Fruit fly (Drosophila melanogaster) whole organism, prepupa: ENCODE measurements around the gene CG14795.

Experiments used
- CG11902 ChIP-seq: fragments of 200-800 bp; sonication (Bioruptor generic); optimal IDR thresholded peaks from 3 replicates; lab custom pipeline; 2016; ENCODE audit warnings: missing biosample characterization, missing genetic modification characterization
- CG15336 ChIP-seq: fragments of 200-800 bp; sonication (Bioruptor generic); IDR thresholded peaks from 2 replicates; pipeline ENCODE4 v1.3.6; 2022; ENCODE audit warnings: missing biosample characterization, missing genetic modification characterization
- CG1621 ChIP-seq: fragments of 200-800 bp; sonication (Bioruptor generic); optimal IDR thresholded peaks from 3 replicates; lab custom pipeline; 2018; ENCODE audit warnings: missing biosample characterization, mild to moderate bottlenecking, missing genetic modification characterization
- CG3032 ChIP-seq: fragments of 200-800 bp; optimal IDR thresholded peaks from 2 replicates; lab custom pipeline; 2019; ENCODE audit warnings: missing biosample characterization, mild to moderate bottlenecking, missing genetic modification characterization, moderate library complexity
- CG31627 ChIP-seq: fragments of 200-800 bp; sonication (Bioruptor generic); optimal IDR thresholded peaks from 3 replicates; lab custom pipeline; 2016; ENCODE audit warnings: missing biosample characterization, missing genetic modification characterization
- CG32006 ChIP-seq: fragments of 200-800 bp; sonication (Bioruptor generic); optimal IDR thresholded peaks from 3 replicates; lab custom pipeline; 2017; ENCODE audit warnings: missing biosample characterization, mild to moderate bottlenecking, missing genetic modification characterization
- CG34406 ChIP-seq: fragments of 200-800 bp; sonication (Bioruptor generic); optimal IDR thresholded peaks from 3 replicates; lab custom pipeline; 2016; ENCODE audit warnings: missing biosample characterization, missing genetic modification characterization
- CG3919 ChIP-seq: fragments of 200-800 bp; sonication (Bioruptor generic); optimal IDR thresholded peaks from 3 replicates; lab custom pipeline; 2016; ENCODE audit warnings: missing biosample characterization, missing genetic modification characterization
- CG4318 ChIP-seq: fragments of 200-800 bp; sonication (Bioruptor generic); optimal IDR thresholded peaks from 3 replicates; lab custom pipeline; 2017; ENCODE audit warnings: missing biosample characterization, mild to moderate bottlenecking, missing genetic modification characterization
- CG6163 ChIP-seq: fragments of 200-800 bp; sonication (Bioruptor generic); IDR thresholded peaks from 3 replicates; pipeline ENCODE4 v1.3.6; 2022; ENCODE audit warnings: missing biosample characterization, missing genetic modification characterization
- CG6792 ChIP-seq: fragments of 200-800 bp; sonication (Bioruptor generic); optimal IDR thresholded peaks from 3 replicates; lab custom pipeline; 2016; ENCODE audit warnings: missing biosample characterization, missing genetic modification characterization
- CG6808 ChIP-seq: fragments of 200-800 bp; sonication (Bioruptor generic); optimal IDR thresholded peaks from 3 replicates; lab custom pipeline; 2017; ENCODE audit warnings: missing biosample characterization, missing genetic modification characterization, mild to moderate bottlenecking, moderate library complexity, missing genetic modification reagents
- CG6854 ChIP-seq: fragments of 200-800 bp; sonication (Bioruptor generic); optimal IDR thresholded peaks from 2 replicates; lab custom pipeline; 2017; ENCODE audit warnings: missing biosample characterization, mild to moderate bottlenecking, missing genetic modification characterization
- CG8119 ChIP-seq: fragments of 200-800 bp; sonication (Bioruptor generic); IDR thresholded peaks from 3 replicates; pipeline ENCODE4 v1.3.6; 2022; ENCODE audit warnings: missing biosample characterization, missing genetic modification characterization
- CG8632 ChIP-seq: fragments of 200-800 bp; sonication (Bioruptor generic); optimal IDR thresholded peaks from 3 replicates; lab custom pipeline; 2016; ENCODE audit warnings: missing biosample characterization, missing genetic modification characterization
- CG9139 ChIP-seq: fragments of 200-800 bp; sonication (Bioruptor generic); optimal IDR thresholded peaks from 3 replicates; lab custom pipeline; 2017; ENCODE audit warnings: missing biosample characterization, mild to moderate bottlenecking, missing genetic modification characterization
- Eip75B ChIP-seq: fragments of 200-800 bp; sonication (Bioruptor generic); optimal IDR thresholded peaks from 3 replicates; lab custom pipeline; 2016; ENCODE audit warnings: missing biosample characterization, missing genetic modification characterization
- Eip78C ChIP-seq: fragments of 200-800 bp; sonication (Bioruptor generic); peaks from one replicate; lab custom pipeline; 2016; ENCODE audit warnings: missing biosample characterization, missing genetic modification characterization
- Ets21C ChIP-seq: fragments of 200-800 bp; sonication (Bioruptor generic); optimal IDR thresholded peaks from 3 replicates; lab custom pipeline; 2016; ENCODE audit warnings: missing biosample characterization, missing genetic modification characterization
- Hr38 ChIP-seq: sonication (Bioruptor generic); optimal IDR thresholded peaks from 2 replicates; lab custom pipeline; 2016; ENCODE audit warnings: missing biosample characterization, missing genetic modification characterization
- Hr39 ChIP-seq: fragments of 200-800 bp; sonication (Bioruptor generic); optimal IDR thresholded peaks from 2 replicates; lab custom pipeline; 2016; ENCODE audit warnings: missing biosample characterization, missing genetic modification characterization
- Hr4 ChIP-seq: fragments of 200-800 bp; sonication (Bioruptor generic); optimal IDR thresholded peaks from 3 replicates; lab custom pipeline; 2016; ENCODE audit warnings: missing biosample characterization, missing genetic modification characterization
- Lpt ChIP-seq: fragments of 200-800 bp; sonication (Bioruptor generic); optimal IDR thresholded peaks from 3 replicates; lab custom pipeline; 2016; ENCODE audit warnings: missing biosample characterization, missing genetic modification characterization
- OdsH ChIP-seq: fragments of 200-800 bp; sonication (Bioruptor generic); optimal IDR thresholded peaks from 3 replicates; lab custom pipeline; 2016; ENCODE audit warnings: missing biosample characterization, missing genetic modification characterization
- Smox ChIP-seq: fragments of 200-800 bp; sonication (Bioruptor generic); optimal IDR thresholded peaks from 3 replicates; lab custom pipeline; 2016; ENCODE audit warnings: missing biosample characterization, missing genetic modification characterization
- Sox102F ChIP-seq: fragments of 200-800 bp; sonication (Bioruptor generic); optimal IDR thresholded peaks from 2 replicates; lab custom pipeline; 2016; ENCODE audit warnings: missing biosample characterization, mild to moderate bottlenecking, missing genetic modification characterization
- Sox14 ChIP-seq: fragments of 200-800 bp; sonication (Bioruptor generic); optimal IDR thresholded peaks from 3 replicates; lab custom pipeline; 2016; ENCODE audit warnings: missing biosample characterization, missing genetic modification characterization
- Sox15 ChIP-seq: fragments of 200-800 bp; sonication (Bioruptor generic); optimal IDR thresholded peaks from 3 replicates; lab custom pipeline; 2016; ENCODE audit warnings: missing biosample characterization, missing genetic modification characterization
- achi ChIP-seq: fragments of 200-800 bp; sonication (Bioruptor generic); optimal IDR thresholded peaks from 3 replicates; lab custom pipeline; 2016; ENCODE audit warnings: missing biosample characterization, missing genetic modification characterization
- acj6 ChIP-seq: fragments of 200-800 bp; sonication (Bioruptor generic); optimal IDR thresholded peaks from 3 replicates; lab custom pipeline; 2016; ENCODE audit warnings: missing biosample characterization, missing genetic modification characterization
- cyc ChIP-seq: fragments of 200-800 bp; sonication (Bioruptor generic); optimal IDR thresholded peaks from 3 replicates; lab custom pipeline; 2016; ENCODE audit warnings: missing biosample characterization, missing genetic modification characterization
- dac ChIP-seq: fragments of 200-800 bp; sonication (Bioruptor generic); optimal IDR thresholded peaks from 2 replicates; lab custom pipeline; 2017; ENCODE audit warnings: missing biosample characterization, mild to moderate bottlenecking, missing genetic modification characterization
- eg ChIP-seq: fragments of 200-800 bp; sonication (Bioruptor generic); IDR thresholded peaks from 3 replicates; pipeline ENCODE4 v1.3.6; 2022; ENCODE audit warnings: missing biosample characterization, missing genetic modification characterization
- esn ChIP-seq: fragments of 200-800 bp; sonication (Bioruptor generic); optimal IDR thresholded peaks from 2 replicates; lab custom pipeline; 2016; ENCODE audit warnings: missing biosample characterization, mild to moderate bottlenecking, missing genetic modification characterization, moderate library complexity
- fd59A ChIP-seq: fragments of 200-800 bp; sonication (Bioruptor generic); optimal IDR thresholded peaks from 2 replicates; lab custom pipeline; 2017; ENCODE audit warnings: missing biosample characterization, mild to moderate bottlenecking, missing genetic modification characterization, missing genetic modification reagents
- fkh ChIP-seq: fragments of 200-800 bp; sonication (Bioruptor generic); optimal IDR thresholded peaks from 3 replicates; lab custom pipeline; 2017; ENCODE audit warnings: missing biosample characterization, mild to moderate bottlenecking, missing genetic modification characterization, moderate library complexity
- lz ChIP-seq: fragments of 200-800 bp; sonication (Bioruptor generic); optimal IDR thresholded peaks from 3 replicates; lab custom pipeline; 2016; ENCODE audit warnings: missing biosample characterization, missing genetic modification characterization
- net ChIP-seq: fragments of 200-800 bp; sonication (Bioruptor generic); optimal IDR thresholded peaks from 3 replicates; lab custom pipeline; 2016; ENCODE audit warnings: missing biosample characterization, missing genetic modification characterization
- pdm3 ChIP-seq: fragments of 200-800 bp; sonication (Bioruptor generic); optimal IDR thresholded peaks from 3 replicates; lab custom pipeline; 2016; ENCODE audit warnings: missing biosample characterization, missing genetic modification characterization
- ss ChIP-seq, 2 experiments: fragments of 200-800 bp; sonication (Bioruptor generic); optimal IDR thresholded peaks; 2 replicates in 1 of 2; 3 replicates in 1 of 2; lab custom pipeline; 2017 to 2018; ENCODE audit warnings: mild to moderate bottlenecking in 2 of 2, missing biosample characterization in 2 of 2, missing genetic modification characterization in 2 of 2, moderate library complexity in 1 of 2
- svp ChIP-seq: fragments of 200-800 bp; sonication (Bioruptor generic); peaks from one replicate; lab custom pipeline; 2016; ENCODE audit warnings: missing biosample characterization, missing genetic modification characterization
- topi ChIP-seq: fragments of 200-800 bp; sonication (Bioruptor generic); optimal IDR thresholded peaks from 3 replicates; lab custom pipeline; 2016; ENCODE audit warnings: missing biosample characterization, missing genetic modification characterization
- vri ChIP-seq: fragments of 200-800 bp; sonication (Bioruptor generic); optimal IDR thresholded peaks from 3 replicates; lab custom pipeline; 2016; ENCODE audit warnings: missing biosample characterization, mild to moderate bottlenecking, missing genetic modification characterization

The CG14795 gene

DNA sequence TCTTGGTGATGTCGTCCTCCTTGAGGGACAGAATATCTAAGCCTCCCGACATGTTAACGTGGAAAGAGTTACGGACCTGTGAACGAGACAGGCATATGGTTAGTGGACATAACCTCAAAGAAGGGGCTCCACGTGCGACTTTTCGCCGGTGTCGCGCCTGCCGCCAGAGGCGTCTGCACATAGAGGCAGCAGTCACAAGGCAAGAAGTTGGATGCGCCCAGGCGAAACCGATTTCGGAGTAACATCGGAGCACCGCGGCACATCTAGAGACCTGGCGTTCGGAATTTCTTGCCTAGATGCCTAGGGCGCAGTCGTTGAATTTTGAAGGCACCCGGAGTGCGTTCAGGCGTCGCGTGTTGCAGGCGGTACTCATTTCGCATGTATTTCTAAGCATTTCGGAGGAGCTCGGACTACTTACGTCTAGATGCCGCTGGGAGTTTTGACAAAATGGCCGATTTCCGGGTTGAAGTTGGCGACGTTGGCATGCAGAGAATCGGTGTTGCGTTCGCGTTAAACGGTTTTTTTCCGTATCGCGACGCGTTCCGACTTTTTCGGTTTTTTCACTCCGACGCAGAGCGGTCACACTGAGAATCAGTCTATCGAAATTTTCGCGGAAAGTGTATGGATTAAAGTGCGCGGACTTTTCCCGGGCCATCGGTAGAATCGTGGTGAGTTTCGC is 29.6 kb downstream of the CG14795 start, which contains the start of the genes sta and inc (continued):
- TF ChIP-seq Lpt (GFP tag; lab: Kevin White, UChicago) (no peak), ss (GFP tag; optimal IDR thresholded peaks at IDR 0.05; lab: Kevin White, UChicago) (peak; percentile 70 to 76), Sox102F (GFP tag; lab: Kevin White, UChicago) (peak; percentile 44), CG31627 (peak; percentile 25), svp (GFP tag; lab: Kevin White, UChicago) (peak; percentile 65), net (GFP tag; lab: Kevin White, UChicago) (peak; percentile 46), CG3919 (GFP tag; lab: Kevin White, UChicago) (peak; percentile 77), Sox14 (peak; percentile 56), CG1621 (peak; percentile 86)

DNA sequence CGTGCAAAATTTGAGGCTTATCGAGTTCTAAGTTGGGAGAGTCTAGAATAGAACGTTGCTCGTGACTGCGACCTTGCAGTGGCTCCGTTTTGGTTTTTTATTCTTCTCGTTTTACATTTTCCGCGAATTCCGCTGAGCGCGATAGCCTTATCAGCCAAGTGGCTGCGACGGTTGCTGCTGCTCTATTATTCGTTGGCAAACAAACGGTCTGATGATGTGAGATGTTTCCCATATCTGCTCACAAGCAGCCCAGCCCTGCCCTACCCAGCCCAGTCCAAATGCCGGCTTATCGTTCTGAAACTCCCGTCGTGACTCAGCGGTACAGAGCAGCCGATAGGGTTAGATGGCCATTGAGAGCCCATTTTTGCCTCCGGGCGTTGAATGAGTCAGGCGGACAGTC is 32.2 kb downstream of the CG14795 start:
- no peak for TF ChIP-seq CG4318 (GFP tag; lab: Kevin White, UChicago)
- peak; percentile 57 for TF ChIP-seq svp (GFP tag; lab: Kevin White, UChicago)
- TF ChIP-seq, all 60 proteins: peak for 1

DNA sequence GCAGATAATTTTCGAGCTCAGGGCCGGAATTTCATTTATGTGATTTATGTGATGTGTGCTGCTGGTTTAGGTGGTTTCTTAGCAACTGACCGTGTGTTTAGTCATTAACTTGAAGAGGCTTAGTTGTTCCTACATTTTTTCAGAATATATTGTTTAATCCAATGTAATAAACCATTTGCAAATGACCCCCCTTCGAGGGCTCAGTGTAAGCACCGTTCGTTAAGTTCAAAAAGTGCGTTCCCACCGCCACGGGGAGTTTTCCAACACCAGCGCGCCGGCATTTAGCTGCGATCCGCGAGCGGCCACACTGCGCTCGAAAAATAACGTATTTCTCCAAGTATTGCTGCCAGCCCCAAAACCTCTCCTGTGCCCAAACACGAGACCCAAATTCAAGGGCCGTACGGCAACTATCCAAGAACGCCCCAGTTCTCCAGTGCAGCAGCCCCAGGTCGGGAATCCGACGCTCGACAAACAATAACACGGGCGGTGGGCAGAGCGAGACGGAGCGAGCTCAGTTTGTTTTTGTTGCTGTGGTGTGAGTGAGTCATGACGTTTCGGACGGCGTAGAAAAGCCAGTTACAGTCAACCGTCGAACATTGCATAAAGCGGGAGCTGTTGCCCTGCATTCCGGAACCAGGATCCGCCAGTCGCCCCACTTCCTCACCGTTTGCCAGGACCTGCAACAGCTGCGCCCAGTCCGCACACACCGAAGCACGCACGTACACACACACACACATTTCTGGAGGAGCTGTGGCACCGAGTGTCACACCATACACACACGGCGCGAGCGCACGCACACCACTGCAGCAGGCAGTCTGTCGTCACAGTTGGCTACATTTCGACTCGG is 34.1 kb downstream of the CG14795 start, which contains the start of gene rush:
Gene rush (plus strand): TSS at position 277 of the 847 bp plus-strand sequence.
- 0 out of 3 replicates have a peak, but pooled peaks have one; percentile 41 for TF ChIP-seq CG6163 (GFP tag; lab: Robert Waterston, UW)
- TF ChIP-seq Ets21C (GFP tag; lab: Kevin White, UChicago): peak; percentile 32
- TF ChIP-seq Hr38 (GFP tag; lab: Kevin White, UChicago): no peak
- TF ChIP-seq Smox (GFP tag; lab: Kevin White, UChicago): peak; percentile 32
- no peak for TF ChIP-seq CG9139 (GFP tag; lab: Kevin White, UChicago)
- no peak for TF ChIP-seq fd59A (GFP tag; lab: Kevin White, UChicago)
- TF ChIP-seq CG8632 (GFP tag; lab: Kevin White, UChicago): no peak
- peak; percentile 51 for TF ChIP-seq CG31627
- TF ChIP-seq CG34406: peak; percentile 7
- TF ChIP-seq CG3032 (tag; lab: Kevin White, UChicago): peak; percentile 22
- peak; percentile 44 for TF ChIP-seq topi
- TF ChIP-seq CG3919 (GFP tag; lab: Kevin White, UChicago): peak; percentile 11
- TF ChIP-seq dac (GFP tag; lab: Kevin White, UChicago): peak; percentile 2
- no peak for TF ChIP-seq Sox102F (GFP tag; lab: Kevin White, UChicago)
- TF ChIP-seq CG6854 (GFP tag; lab: Kevin White, UChicago): no peak
- TF ChIP-seq CG6808 (GFP tag; lab: Kevin White, UChicago): peak; percentile 19
- TF ChIP-seq esn (GFP tag; lab: Kevin White, UChicago): peak; percentile 36
- no peak for TF ChIP-seq CG8119 (GFP tag; lab: Robert Waterston, UW)
- peak; percentile 44 for TF ChIP-seq acj6 (GFP tag; lab: Kevin White, UChicago)
- no peak for TF ChIP-seq vri
- TF ChIP-seq Sox14: peak; percentile 32
- TF ChIP-seq eg (GFP tag; lab: Robert Waterston, UW): peak; percentile 36; the same call in 1 of the 3 replicates
- peak; percentile 17 for TF ChIP-seq CG11902 (GFP tag; lab: Kevin White, UChicago)
- TF ChIP-seq Hr4: no peak
- TF ChIP-seq achi: peak; percentile 28
- TF ChIP-seq CG1621: no peak
- no peak for TF ChIP-seq pdm3 (GFP tag; lab: Kevin White, UChicago)
- peak; percentile 46 for TF ChIP-seq fkh (GFP tag; lab: Kevin White, UChicago)
- peak; percentile 18 for TF ChIP-seq net (GFP tag; lab: Kevin White, UChicago)
- TF ChIP-seq ss (GFP tag; optimal IDR thresholded peaks at IDR 0.05; lab: Kevin White, UChicago): peak in 1 of 2 experiments; percentile 15
- 0 out of 2 replicates have a peak, but pooled peaks have one; percentile 16 for TF ChIP-seq CG15336
- TF ChIP-seq CG4318 (GFP tag; lab: Kevin White, UChicago): no peak
- TF ChIP-seq CG6792: peak; percentile 13
- peak; percentile 24 for TF ChIP-seq cyc (GFP tag; lab: Kevin White, UChicago)
- peak; percentile 70 for TF ChIP-seq Eip78C (GFP tag; lab: Kevin White, UChicago)
- TF ChIP-seq Hr39 (GFP tag; lab: Kevin White, UChicago): peak; percentile 57
- TF ChIP-seq Sox15 (GFP tag; lab: Kevin White, UChicago): no peak
- peak; percentile 30 for TF ChIP-seq lz (GFP tag; lab: Kevin White, UChicago)
- TF ChIP-seq CG32006 (GFP tag; lab: Kevin White, UChicago): peak; percentile 34
- TF ChIP-seq Eip75B (GFP tag; lab: Kevin White, UChicago): peak; percentile 25
- TF ChIP-seq OdsH: peak; percentile 48
